Worm (Caenorhabditis elegans) whole organism, L2 larva: ENCODE data around the gene srbc-57.

Source experiments
- ama-1 ChIP-seq: fragments of 150-350 bp; optimal IDR thresholded peaks from 2 replicates; lab custom pipeline; 2018; ENCODE audit warnings: inconsistent platforms
- elt-3 ChIP-seq: sonication (generic microtip); optimal IDR thresholded peaks from 2 replicates; lab custom pipeline; 2017; ENCODE audit warnings: missing biosample characterization, missing genetic modification characterization
- nhr-237 ChIP-seq: fragments of 150-350 bp; optimal IDR thresholded peaks from 2 replicates; lab custom pipeline; 2014; ENCODE audit warnings: missing biosample characterization, missing genetic modification characterization
- nhr-6 ChIP-seq: fragments of 150-350 bp; optimal IDR thresholded peaks from 2 replicates; lab custom pipeline; 2014; ENCODE audit warnings: missing biosample characterization, missing genetic modification characterization
- snpc-4 ChIP-seq: fragments of 150-350 bp; optimal IDR thresholded peaks from 2 replicates; lab custom pipeline; 2014; ENCODE audit warnings: missing biosample characterization, missing genetic modification characterization
- unc-39 ChIP-seq: fragments of 150-350 bp; optimal IDR thresholded peaks from 2 replicates; lab custom pipeline; 2014; ENCODE audit warnings: missing biosample characterization, missing genetic modification characterization
- unc-55 ChIP-seq: fragments of 150-350 bp; sonication (generic microtip); optimal IDR thresholded peaks from 3 replicates; lab custom pipeline; 2014; ENCODE audit warnings: missing biosample characterization, missing genetic modification reagents, missing genetic modification characterization
- unc-62 ChIP-seq: fragments of 150-350 bp; optimal IDR thresholded peaks from 2 replicates; lab custom pipeline; 2014; ENCODE audit warnings: missing biosample characterization, missing genetic modification reagents, missing genetic modification characterization

DNA sequence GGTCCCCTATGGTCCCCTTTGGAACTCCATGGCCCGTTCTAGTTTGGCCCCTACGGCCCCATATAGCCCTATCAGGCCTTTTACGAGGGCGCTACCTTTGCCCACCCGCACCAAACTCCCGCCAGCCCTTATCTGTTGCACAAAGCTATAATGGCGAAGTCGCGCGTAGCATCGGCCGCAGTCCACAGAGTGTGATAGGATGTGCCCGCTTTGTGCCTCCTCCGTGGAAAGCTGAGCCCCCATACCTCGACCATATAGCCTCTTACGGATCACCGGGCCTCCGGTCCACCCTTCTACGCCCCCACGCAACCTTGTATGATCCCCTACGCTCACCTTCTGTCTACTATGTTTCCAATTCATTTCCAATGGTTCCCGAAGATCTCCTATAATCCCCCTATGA lies 21.4 kb downstream of the srbc-57 start:
- TF ChIP-seq snpc-4 (tag; lab: Kevin White, UChicago), result no peak
- TF ChIP-seq nhr-6, result no peak
- TF ChIP-seq unc-39 (tag; lab: Kevin White, UChicago), result no peak
- TF ChIP-seq elt-3 (tag; lab: Kevin White, UChicago), result no peak
- no peak for TF ChIP-seq unc-55 (GFP tag; lab: Kevin White, UChicago)
- TF ChIP-seq unc-62, result no peak
- TF ChIP-seq nhr-237 (tag; lab: Kevin White, UChicago), result no peak
- TF ChIP-seq ama-1 (lab: Kevin White, UChicago), result no peak
